Fruit fly (Drosophila melanogaster): ENCODE measurements around the gene Pmvk.

Gene Pmvk

dm6 chr2L:19582185-19582584 is 2.0 kb upstream of the Pmvk start, which contains the start of gene Hakai:
TSS of gene Hakai (minus strand) at chr2L:19582474.
- TF ChIP-seq zen (tag; optimal IDR thresholded peaks at IDR 0.05) (no peak), z (GFP tag; IDR thresholded peaks at IDR 0.05) (no peak), shn (GFP tag; optimal IDR thresholded peaks at IDR 0.05) (peak; percentile 74), Ptx1 (GFP tag; IDR thresholded peaks at IDR 0.05) (peak; percentile 62), ATbp (GFP tag; optimal IDR thresholded peaks at IDR 0.05) (no peak), lmd (GFP tag; IDR thresholded peaks at IDR 0.05) (peak; percentile 63), ind (GFP tag; optimal IDR thresholded peaks at IDR 0.05) (peak; percentile 77), sqz (GFP tag; optimal IDR thresholded peaks at IDR 0.05) (no peak), unpg (GFP tag; optimal IDR thresholded peaks at IDR 0.05) (peak; percentile 25), sima (GFP tag; optimal IDR thresholded peaks at IDR 0.05) (peak; percentile 22), lilli (GFP tag; optimal IDR thresholded peaks at IDR 0.05) (peak; percentile 76), Xbp1 (GFP tag; optimal IDR thresholded peaks at IDR 0.05) (peak; percentile 81), CG31224 (GFP tag; IDR thresholded peaks at IDR 0.05) (peak; percentile 34; the same call in 1 of the 2 replicates), CG7987 (GFP tag; optimal IDR thresholded peaks at IDR 0.05) (no peak), hb (GFP tag; IDR thresholded peaks at IDR 0.05; ENCODE audit: partially characterized antibody) (0 out of 3 replicates have a peak, but pooled peaks have one; percentile 25), CG5953 (GFP tag; IDR thresholded peaks at IDR 0.05) (no peak), disco-r (GFP tag; optimal IDR thresholded peaks at IDR 0.05) (no peak), Mes4 (GFP tag; optimal IDR thresholded peaks at IDR 0.05) (peak; percentile 56), CG13296 (GFP tag; optimal IDR thresholded peaks at IDR 0.05) (peak; percentile 17), CG6254 (GFP tag; optimal IDR thresholded peaks at IDR 0.05) (peak; percentile 35), Fer1 (GFP tag; optimal IDR thresholded peaks at IDR 0.05) (peak; percentile 66), schlank (tag; optimal IDR thresholded peaks at IDR 0.05) (peak; percentile 12), luna (GFP tag; optimal IDR thresholded peaks at IDR 0.05) (peak; percentile 25), Antp (GFP tag; optimal IDR thresholded peaks at IDR 0.05) (peak; percentile 82), bigmax (GFP tag; optimal IDR thresholded peaks at IDR 0.05) (no peak), GATAe (GFP tag; conservative IDR thresholded peaks at IDR 0.05) (no peak), CG34224 (GFP tag; IDR thresholded peaks at IDR 0.05; ENCODE audit: partially characterized antibody) (peak; percentile 57; the same call in 2 of the 3 replicates), scrt (GFP tag; optimal IDR thresholded peaks at IDR 0.05) (no peak), gcm2 (GFP tag; optimal IDR thresholded peaks at IDR 0.05) (no peak), org-1 (GFP tag; optimal IDR thresholded peaks at IDR 0.05) (no peak), lbe (GFP tag; optimal IDR thresholded peaks at IDR 0.05) (no peak), CG3838 (GFP tag; optimal IDR thresholded peaks at IDR 0.05) (no peak), Sry-δ (GFP tag; optimal IDR thresholded peaks at IDR 0.05) (peak; percentile 55), CG16863 (GFP tag; optimal IDR thresholded peaks at IDR 0.05) (peak; percentile 48), E2f2 (GFP tag; IDR thresholded peaks at IDR 0.05) (peak; percentile 82), CG17359 (tag; optimal IDR thresholded peaks at IDR 0.05) (no peak), Eip74EF (GFP tag; optimal IDR thresholded peaks at IDR 0.05) (no peak), CG11085 (GFP tag; IDR thresholded peaks at IDR 0.05) (no peak), cg (GFP tag; optimal IDR thresholded peaks at IDR 0.05) (no peak), stc (GFP tag; IDR thresholded peaks at IDR 0.05) (no peak), Six4 (GFP tag; optimal IDR thresholded peaks at IDR 0.05) (peak; percentile 73), cas (GFP tag; IDR thresholded peaks at IDR 0.05) (peak; percentile 62; the same call in 1 of the 2 replicates), ro (GFP tag; IDR thresholded peaks at IDR 0.05) (no peak), CG9817 (tag; optimal IDR thresholded peaks at IDR 0.05) (peak; percentile 41), toy (GFP tag; IDR thresholded peaks at IDR 0.05) (no peak), ranshi (GFP tag; IDR thresholded peaks at IDR 0.05) (peak; percentile 82), CG17361 (GFP tag; IDR thresholded peaks at IDR 0.05) (peak; percentile 69), CrebB (tag; optimal IDR thresholded peaks at IDR 0.05) (no peak), ERR (GFP tag; optimal IDR thresholded peaks at IDR 0.05) (peak; percentile 52), ftz-f1 (GFP tag; optimal IDR thresholded peaks at IDR 0.05) (peak; percentile 53), Dll (GFP tag; IDR thresholded peaks at IDR 0.05; ENCODE audit: partially characterized antibody) (peak; percentile 62; the same call in 3 of the 4 replicates)

All from whole organism, embryonic.